Worm (Caenorhabditis elegans): Measurements from ENCODE around the gene F53H2.1.
A peak's percentile ranks its signal among the peaks of the same experiment; 100 is the strongest.

F53H2.1 gene

DNA sequence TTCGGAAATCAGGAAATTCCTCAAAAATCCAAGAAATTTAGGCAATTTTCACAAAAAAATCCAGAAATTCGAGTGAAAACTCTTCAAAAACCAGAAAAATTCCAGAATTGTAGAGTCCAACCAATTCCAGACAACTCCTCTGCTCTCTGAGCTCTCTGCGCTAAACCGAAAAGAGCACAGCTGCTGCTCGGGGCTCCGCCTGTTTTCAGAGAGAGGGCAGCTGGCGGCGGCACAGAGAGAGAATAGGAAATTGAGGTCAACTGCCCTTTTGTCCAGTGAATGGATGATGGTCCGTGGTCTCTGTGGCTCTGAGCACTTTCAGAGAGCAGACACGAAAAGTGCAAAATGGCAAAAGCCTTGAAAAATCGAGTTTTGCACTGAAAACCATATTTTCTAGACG, 21.5 kb downstream of the F53H2.1 start:
- TF ChIP-seq nhr-12 (tag; optimal IDR thresholded peaks at IDR 0.05) (no peak), fkh-10 (GFP tag; optimal IDR thresholded peaks at IDR 0.05) (no peak), grh-1 (GFP tag; IDR thresholded peaks at IDR 0.05) (no peak), hpl-2 (GFP tag; optimal IDR thresholded peaks at IDR 0.05) (no peak), unc-62 (GFP tag; optimal IDR thresholded peaks at IDR 0.05) (no peak)

DNA sequence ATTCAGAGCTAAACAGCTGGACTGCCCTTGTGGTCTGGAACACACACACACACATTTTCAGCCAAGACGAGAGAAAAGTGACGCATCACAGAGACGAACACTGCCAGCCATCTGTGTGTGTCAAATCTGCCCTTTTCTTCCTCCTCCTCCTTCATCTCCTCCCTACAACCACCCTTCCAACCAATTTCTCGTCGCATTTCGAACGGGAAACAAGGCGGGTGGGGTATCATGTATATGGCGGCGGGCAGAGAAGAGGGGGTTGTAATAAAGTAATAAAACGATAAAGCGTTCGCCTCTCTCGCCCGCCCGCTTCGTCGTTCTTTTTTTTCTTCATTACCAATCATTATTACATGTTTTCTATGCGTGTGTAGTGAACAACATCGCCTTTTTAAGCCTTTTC, 22.8 kb downstream of the F53H2.1 start:
- TF ChIP-seq C04F5.9 (tag; optimal IDR thresholded peaks at IDR 0.05): no peak
- no peak for TF ChIP-seq efl-1 (optimal IDR thresholded peaks at IDR 0.05)
- TF ChIP-seq efl-1 (GFP tag; optimal IDR thresholded peaks at IDR 0.05 in 1 of 2): peak in 1 of 2 experiments; percentile 86

DNA sequence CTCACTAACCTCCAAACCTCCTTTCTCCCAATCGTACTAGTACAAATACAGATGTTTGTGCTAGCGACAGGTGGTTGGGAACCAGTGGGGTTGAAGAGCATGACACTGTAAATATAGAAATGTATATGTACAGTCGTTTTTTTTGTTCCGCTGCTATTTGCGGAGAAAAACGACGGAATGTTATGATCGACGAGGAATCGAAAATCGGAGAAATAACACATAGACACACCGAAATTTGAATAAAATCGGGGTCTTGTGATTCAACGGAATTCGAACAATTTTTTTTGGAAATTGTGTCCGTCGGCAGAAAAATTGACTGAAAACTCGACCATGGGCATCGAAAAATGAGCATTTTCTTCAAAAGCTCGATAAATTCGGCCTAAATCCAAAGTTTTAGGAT, 24.1 kb downstream of the F53H2.1 start, which contains the start of gene F53H2.3:
F53H2.3 (minus strand) TSS at position 101 of the 400 bp plus-strand sequence.
- no peak for TF ChIP-seq zag-1 (tag; optimal IDR thresholded peaks at IDR 0.05)

DNA sequence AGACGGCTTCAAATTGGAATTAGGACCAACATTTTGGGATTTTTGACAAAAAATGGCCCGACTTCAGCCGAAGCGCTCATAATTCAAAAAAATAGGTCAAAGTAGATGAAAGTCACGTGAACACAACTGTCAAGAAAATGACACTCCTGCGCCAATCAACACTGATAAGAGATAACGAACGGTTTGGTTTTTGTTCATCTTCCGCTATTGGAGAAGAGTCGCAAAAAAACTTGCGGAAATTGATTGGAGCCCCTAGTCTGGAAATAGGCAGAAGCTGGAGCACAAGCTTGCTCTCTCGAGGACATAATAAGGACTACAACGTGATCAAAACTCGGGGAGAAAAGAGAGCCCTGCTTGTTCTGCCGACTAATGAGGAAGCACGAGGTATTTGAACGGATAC, 24.7 kb downstream of the F53H2.1 start:
- TF ChIP-seq ceh-63 (GFP tag; optimal IDR thresholded peaks at IDR 0.05) (no peak), jun-1 (tag; optimal IDR thresholded peaks at IDR 0.05) (no peak), elt-2 (tag; optimal IDR thresholded peaks at IDR 0.05) (peak; percentile 41), elt-3 (tag; optimal IDR thresholded peaks at IDR 0.05) (peak in 2 of 6 experiments; percentile 24 to 49), efl-1 (optimal IDR thresholded peaks at IDR 0.05) (no peak), efl-1 (GFP tag; optimal IDR thresholded peaks at IDR 0.05 in 1 of 2) (peak in 1 of 2 experiments; percentile 88), blmp-1 (tag; optimal IDR thresholded peaks at IDR 0.05) (peak; percentile 54), lin-35 (GFP tag; optimal IDR thresholded peaks at IDR 0.05) (peak in 1 of 2 experiments; percentile 33)

DNA sequence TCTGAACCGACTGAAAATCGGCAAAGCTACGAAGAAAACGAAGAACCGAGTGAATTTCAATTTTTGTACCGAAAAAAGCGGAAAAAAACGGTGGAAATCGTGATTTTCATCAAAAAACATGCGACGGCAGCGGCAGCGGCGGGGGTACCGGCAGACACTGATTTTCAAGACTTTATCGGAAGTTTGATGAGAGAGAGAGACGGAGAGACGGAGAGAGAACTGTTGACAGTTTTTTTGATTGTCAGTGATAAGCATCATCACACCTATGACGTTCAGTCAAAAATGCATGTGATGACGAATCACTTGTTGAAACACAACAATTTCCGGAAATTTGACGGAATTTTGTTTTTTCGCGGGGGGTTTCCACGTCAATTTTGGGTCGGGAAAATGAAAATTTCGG, 25.9 kb downstream of the F53H2.1 start:
- TF ChIP-seq rnt-1 (tag; optimal IDR thresholded peaks at IDR 0.05) (no peak), lin-35 (GFP tag; optimal IDR thresholded peaks at IDR 0.05) (peak in 1 of 2 experiments; percentile 46), pax-3 (tag; optimal IDR thresholded peaks at IDR 0.05) (no peak), zag-1 (tag; optimal IDR thresholded peaks at IDR 0.05) (no peak), nhr-20 (tag; optimal IDR thresholded peaks at IDR 0.05) (peak; percentile 35), ztf-4 (tag; optimal IDR thresholded peaks at IDR 0.05) (no peak), nhr-237 (tag; optimal IDR thresholded peaks at IDR 0.05) (no peak), hpl-2 (GFP tag; optimal IDR thresholded peaks at IDR 0.05) (no peak), Y116A8C.19 (tag; optimal IDR thresholded peaks at IDR 0.05; ENCODE audit: borderline replicate concordance) (no peak), ama-1 (optimal IDR thresholded peaks at IDR 0.05) (peak; percentile 11), fkh-4 (tag; optimal IDR thresholded peaks at IDR 0.05; ENCODE audit: borderline replicate concordance) (no peak), ceh-8 (GFP tag; optimal IDR thresholded peaks at IDR 0.05) (no peak), swsn-7 (tag; optimal IDR thresholded peaks at IDR 0.05) (no peak), xbp-1 (tag; optimal IDR thresholded peaks at IDR 0.05) (no peak), F16B12.6 (tag; optimal IDR thresholded peaks at IDR 0.05) (no peak), efl-1 (optimal IDR thresholded peaks at IDR 0.05) (no peak), efl-1 (GFP tag; optimal IDR thresholded peaks at IDR 0.05 in 1 of 2) (peak in 1 of 2 experiments; percentile 30), nhr-85 (tag) (peak; percentile 49), lin-39 (tag; optimal IDR thresholded peaks at IDR 0.05) (no peak), unc-62 (GFP tag; optimal IDR thresholded peaks at IDR 0.05) (no peak), ceh-90 (tag; optimal IDR thresholded peaks at IDR 0.05) (no peak), lin-14 (GFP tag; optimal IDR thresholded peaks at IDR 0.05) (peak; percentile 40), efl-3 (GFP tag; optimal IDR thresholded peaks at IDR 0.05) (no peak), nhr-90 (tag; optimal IDR thresholded peaks at IDR 0.05; ENCODE audit: poor library complexity) (peak; percentile 14), vab-15 (tag; optimal IDR thresholded peaks at IDR 0.05) (no peak), C34B4.2 (tag; optimal IDR thresholded peaks at IDR 0.05) (no peak), alr-1 (tag; optimal IDR thresholded peaks at IDR 0.05; ENCODE audit: borderline replicate concordance) (no peak), mep-1 (tag; optimal IDR thresholded peaks at IDR 0.05) (no peak), egl-27 (tag; optimal IDR thresholded peaks at IDR 0.05) (no peak), fkh-10 (GFP tag; optimal IDR thresholded peaks at IDR 0.05) (no peak), ces-1 (GFP tag; optimal IDR thresholded peaks at IDR 0.05) (no peak), blmp-1 (tag; optimal IDR thresholded peaks at IDR 0.05) (peak; percentile 27), fos-1 (tag; optimal IDR thresholded peaks at IDR 0.05) (no peak), lsy-2 (tag; optimal IDR thresholded peaks at IDR 0.05) (no peak), sox-4 (tag; optimal IDR thresholded peaks at IDR 0.05) (no peak), mab-9 (GFP tag; IDR thresholded peaks at IDR 0.05) (no peak), dpl-1 (GFP tag; optimal IDR thresholded peaks at IDR 0.05) (peak in 1 of 3 experiments; percentile 20)

Data from whole organism, L1 larva.